Worm (Caenorhabditis elegans): ENCODE measurements around the gene F18E3.11.

Gene F18E3.11

DNA sequence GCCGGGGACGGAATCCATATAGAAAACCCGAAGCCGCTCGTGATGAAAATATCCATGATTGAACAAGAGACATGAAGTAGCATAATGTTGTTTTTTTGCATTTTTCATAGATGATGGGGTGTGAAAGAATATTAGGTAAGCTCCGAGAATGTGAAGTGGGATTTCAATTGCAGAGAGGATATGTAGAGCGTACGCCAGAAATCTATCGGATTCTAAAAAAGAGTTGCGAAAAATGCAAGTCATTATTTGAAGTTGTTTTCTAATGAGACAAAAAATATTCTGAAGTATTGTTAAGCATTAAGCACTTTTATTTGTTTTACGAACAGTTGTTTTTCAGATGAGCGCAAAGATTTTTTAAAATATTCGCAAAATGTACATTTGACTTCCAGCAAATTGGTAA lies 11.1 kb downstream of the F18E3.11 start, which contains the start of gene F18E3.10:
TSS of gene F18E3.10 (minus strand) at position 101 of the 400 bp plus-strand sequence.
- no peak for TF ChIP-seq hlh-1 (tag; optimal IDR thresholded peaks at IDR 0.05)
- no peak for TF ChIP-seq nhr-2 (tag; optimal IDR thresholded peaks at IDR 0.05)
- TF ChIP-seq ham-2 (GFP tag; optimal IDR thresholded peaks at IDR 0.05) = no peak
- TF ChIP-seq sem-2 (GFP tag; optimal IDR thresholded peaks at IDR 0.05) = no peak
- no peak for TF ChIP-seq nhr-76 (tag; optimal IDR thresholded peaks at IDR 0.05)
- TF ChIP-seq lsy-2 (tag; optimal IDR thresholded peaks at IDR 0.05) = no peak
- TF ChIP-seq sptf-1 (tag; optimal IDR thresholded peaks at IDR 0.05) = no peak

DNA sequence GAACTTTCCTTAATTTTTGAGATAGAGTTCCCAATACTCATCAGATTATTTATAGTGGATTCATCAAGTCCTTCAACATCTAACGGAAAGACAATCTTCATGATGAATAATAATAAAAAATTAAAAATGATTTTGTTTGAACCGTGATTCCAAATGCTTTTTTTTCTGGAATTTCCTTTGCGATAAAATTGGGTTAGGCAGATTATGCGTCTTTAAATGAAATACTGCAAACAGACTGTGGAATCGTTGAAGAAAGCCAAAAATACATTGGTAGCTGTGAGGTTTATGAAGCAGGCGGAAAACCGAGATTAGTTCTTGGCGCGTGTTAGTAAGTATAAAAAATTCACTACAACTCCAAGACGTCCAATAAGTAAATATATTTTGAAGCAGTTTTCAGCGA lies 13.3 kb downstream of the F18E3.11 start, which contains the start of gene srw-68:
TSS of gene srw-68 (minus strand) at position 101 of the 400 bp plus-strand sequence.
- TF ChIP-seq bed-3 (GFP tag; optimal IDR thresholded peaks at IDR 0.05) (no peak), unc-120 (tag; optimal IDR thresholded peaks at IDR 0.05; ENCODE audit: poor library complexity, severe bottlenecking) (no peak), nhr-76 (tag; optimal IDR thresholded peaks at IDR 0.05) (no peak), M03D4.4 (tag; optimal IDR thresholded peaks at IDR 0.05) (no peak), snpc-4 (tag; optimal IDR thresholded peaks at IDR 0.05) (no peak), sem-2 (GFP tag; optimal IDR thresholded peaks at IDR 0.05) (no peak), lsy-2 (tag; optimal IDR thresholded peaks at IDR 0.05) (no peak), unc-62 (GFP tag; optimal IDR thresholded peaks at IDR 0.05) (no peak), ham-2 (GFP tag; optimal IDR thresholded peaks at IDR 0.05) (no peak), hlh-1 (tag; optimal IDR thresholded peaks at IDR 0.05) (no peak), mab-5 (tag; optimal IDR thresholded peaks at IDR 0.05) (no peak), flh-1 (GFP tag; optimal IDR thresholded peaks at IDR 0.05) (no peak), nhr-2 (tag; optimal IDR thresholded peaks at IDR 0.05) (no peak), cnd-1 (tag; optimal IDR thresholded peaks at IDR 0.05) (no peak), ceh-39 (tag; optimal IDR thresholded peaks at IDR 0.05) (no peak), ces-1 (GFP tag; optimal IDR thresholded peaks at IDR 0.05) (no peak), zip-8 (tag; optimal IDR thresholded peaks at IDR 0.05) (no peak), mls-2 (tag; optimal IDR thresholded peaks at IDR 0.05) (no peak), ceh-83 (GFP tag; optimal IDR thresholded peaks at IDR 0.05) (no peak), elt-1 (tag; optimal IDR thresholded peaks at IDR 0.05; ENCODE audit: borderline replicate concordance, insufficient read depth) (no peak)

DNA sequence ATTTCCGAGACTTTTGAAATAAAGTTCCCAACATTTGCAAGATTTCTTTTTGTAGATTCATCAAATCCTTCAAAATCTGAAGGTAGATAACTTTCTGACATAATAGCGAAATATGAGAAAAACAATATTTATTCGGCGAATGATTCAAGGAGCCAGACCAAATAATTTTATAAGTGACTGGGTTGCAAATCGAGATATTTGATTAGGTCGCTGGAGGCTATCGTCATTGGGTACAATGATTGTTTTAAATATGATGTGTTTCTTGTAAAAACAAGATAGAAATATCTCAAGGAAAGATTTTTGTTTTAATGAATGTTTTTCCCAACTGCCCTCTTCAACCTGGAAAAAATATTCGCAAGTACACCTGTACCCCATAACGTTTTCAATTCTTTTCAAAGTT lies 15.6 kb downstream of the F18E3.11 start, which contains the start of gene srw-69:
TSS of gene srw-69 (minus strand) at position 101 of the 400 bp plus-strand sequence.
- no peak for TF ChIP-seq pha-4 (tag; optimal IDR thresholded peaks at IDR 0.05)
- no peak for TF ChIP-seq nhr-12 (tag; optimal IDR thresholded peaks at IDR 0.05)
- TF ChIP-seq ham-2 (GFP tag; optimal IDR thresholded peaks at IDR 0.05) = no peak
- no peak for TF ChIP-seq cnd-1 (tag; optimal IDR thresholded peaks at IDR 0.05)
- TF ChIP-seq nhr-28 (tag; optimal IDR thresholded peaks at IDR 0.05) = no peak
- no peak for TF ChIP-seq elt-1 (tag; optimal IDR thresholded peaks at IDR 0.05; ENCODE audit: borderline replicate concordance, insufficient read depth)
- TF ChIP-seq bed-3 (GFP tag; optimal IDR thresholded peaks at IDR 0.05) = no peak
- TF ChIP-seq sem-2 (GFP tag; optimal IDR thresholded peaks at IDR 0.05) = no peak
- TF ChIP-seq nhr-2 (tag; optimal IDR thresholded peaks at IDR 0.05) = no peak
- no peak for TF ChIP-seq snpc-4 (tag; optimal IDR thresholded peaks at IDR 0.05)
- TF ChIP-seq lin-13 (tag; optimal IDR thresholded peaks at IDR 0.05) = no peak
- no peak for TF ChIP-seq sptf-1 (tag; optimal IDR thresholded peaks at IDR 0.05)
- TF ChIP-seq lin-32 (GFP tag; optimal IDR thresholded peaks at IDR 0.05) = no peak
- no peak for TF ChIP-seq M03D4.4 (tag; optimal IDR thresholded peaks at IDR 0.05)

DNA sequence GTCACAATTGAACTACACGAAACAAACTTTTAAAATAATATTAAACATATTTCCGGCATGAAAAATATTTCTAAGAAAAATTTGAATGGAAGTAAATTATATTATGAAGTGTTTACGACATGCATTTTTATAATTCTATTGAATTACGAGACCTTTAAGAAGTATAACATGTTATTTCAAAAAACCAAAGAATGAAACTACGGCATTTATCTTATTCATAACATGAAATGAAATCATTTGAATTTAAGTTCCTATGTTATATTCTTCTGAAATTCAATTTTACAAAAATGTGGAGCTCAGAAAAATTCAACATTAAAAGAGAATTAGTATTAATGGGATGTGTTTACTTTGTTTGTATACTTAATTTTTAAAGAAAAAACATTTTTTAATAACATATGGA lies 17.7 kb downstream of the F18E3.11 start, which contains the start of gene srw-71:
TSS of gene srw-71 (minus strand) at position 101 of the 400 bp plus-strand sequence.
- TF ChIP-seq elt-3 (tag; optimal IDR thresholded peaks at IDR 0.05) (no peak), drap-1 (GFP tag; optimal IDR thresholded peaks at IDR 0.05) (no peak), snpc-4 (tag; optimal IDR thresholded peaks at IDR 0.05) (no peak), unc-62 (GFP tag; optimal IDR thresholded peaks at IDR 0.05) (no peak), mls-2 (tag; optimal IDR thresholded peaks at IDR 0.05) (no peak), bed-3 (GFP tag; optimal IDR thresholded peaks at IDR 0.05) (no peak), unc-120 (tag; optimal IDR thresholded peaks at IDR 0.05; ENCODE audit: poor library complexity, severe bottlenecking) (no peak), lin-32 (GFP tag; optimal IDR thresholded peaks at IDR 0.05) (no peak), sptf-1 (tag; optimal IDR thresholded peaks at IDR 0.05) (no peak), lsy-2 (tag; optimal IDR thresholded peaks at IDR 0.05) (no peak), elt-1 (tag; optimal IDR thresholded peaks at IDR 0.05; ENCODE audit: borderline replicate concordance, insufficient read depth) (no peak), mep-1 (tag; optimal IDR thresholded peaks at IDR 0.05) (no peak), unc-39 (tag; optimal IDR thresholded peaks at IDR 0.05) (no peak), sem-2 (GFP tag; optimal IDR thresholded peaks at IDR 0.05) (no peak), ztf-11 (tag; optimal IDR thresholded peaks at IDR 0.05) (no peak)

All from whole organism, mixed stage, embryonic.